Worm (Caenorhabditis elegans): Measurements from ENCODE around the gene rrf-3.

rrf-3 gene

ce11 chrII:8216433-8216832 lies 54.2 kb downstream of the rrf-3 start, which contains the start of gene M110.3 (continued):
- TF ChIP-seq sox-4 (tag; optimal IDR thresholded peaks at IDR 0.05): no peak
- TF ChIP-seq unc-130 (tag; optimal IDR thresholded peaks at IDR 0.05): no peak
- TF ChIP-seq aly-2 (tag; optimal IDR thresholded peaks at IDR 0.05): no peak
- peak in 2 of 6 experiments; percentile 2 to 17 for TF ChIP-seq elt-3 (tag; optimal IDR thresholded peaks at IDR 0.05)
- TF ChIP-seq lin-14 (GFP tag; optimal IDR thresholded peaks at IDR 0.05): peak; percentile 68
- no peak for TF ChIP-seq mef-2 (tag; optimal IDR thresholded peaks at IDR 0.05)
- TF ChIP-seq ama-1 (optimal IDR thresholded peaks at IDR 0.05): no peak
- TF ChIP-seq nhr-47 (tag; optimal IDR thresholded peaks at IDR 0.05): peak; percentile 50
- no peak for TF ChIP-seq nhr-76 (tag; optimal IDR thresholded peaks at IDR 0.05)
- peak; percentile 67 for TF ChIP-seq nhr-85 (tag)
- peak; percentile 47 for TF ChIP-seq zip-4 (GFP tag; optimal IDR thresholded peaks at IDR 0.05)
- TF ChIP-seq lin-13 (GFP tag; optimal IDR thresholded peaks at IDR 0.05): no peak
- peak; percentile 32 for TF ChIP-seq swsn-7 (tag; optimal IDR thresholded peaks at IDR 0.05)
- no peak for TF ChIP-seq lir-3 (tag; optimal IDR thresholded peaks at IDR 0.05; ENCODE audit: poor library complexity)
- TF ChIP-seq hpl-2 (GFP tag; optimal IDR thresholded peaks at IDR 0.05): no peak
- no peak for TF ChIP-seq unc-86 (tag; optimal IDR thresholded peaks at IDR 0.05)
- TF ChIP-seq lin-35 (GFP tag; optimal IDR thresholded peaks at IDR 0.05): peak; percentile 47 to 63
- TF ChIP-seq irx-1 (tag; optimal IDR thresholded peaks at IDR 0.05): no peak
- no peak for TF ChIP-seq ets-5 (GFP tag; IDR thresholded peaks at IDR 0.05)
- TF ChIP-seq pqm-1 (tag; optimal IDR thresholded peaks at IDR 0.05): no peak
- no peak for TF ChIP-seq aha-1 (tag; optimal IDR thresholded peaks at IDR 0.05)
- TF ChIP-seq ceh-8 (GFP tag; optimal IDR thresholded peaks at IDR 0.05): no peak
- TF ChIP-seq nhr-237 (tag; optimal IDR thresholded peaks at IDR 0.05): no peak
- TF ChIP-seq F16B12.6 (tag; optimal IDR thresholded peaks at IDR 0.05): no peak
- peak; percentile 38 for TF ChIP-seq xbp-1 (tag; optimal IDR thresholded peaks at IDR 0.05)
- TF ChIP-seq pax-3 (tag; optimal IDR thresholded peaks at IDR 0.05): no peak
- TF ChIP-seq unc-62 (GFP tag; optimal IDR thresholded peaks at IDR 0.05): no peak
- TF ChIP-seq hlh-4 (tag; optimal IDR thresholded peaks at IDR 0.05): no peak
- no peak for TF ChIP-seq nhr-12 (tag; optimal IDR thresholded peaks at IDR 0.05)
- TF ChIP-seq nhr-11 (tag; optimal IDR thresholded peaks at IDR 0.05): no peak
- TF ChIP-seq snpc-4 (tag; optimal IDR thresholded peaks at IDR 0.05): no peak
- no peak for TF ChIP-seq nhr-84 (tag; optimal IDR thresholded peaks at IDR 0.05)
- TF ChIP-seq dsc-1 (tag; optimal IDR thresholded peaks at IDR 0.05): peak; percentile 29
- TF ChIP-seq ces-1 (GFP tag; optimal IDR thresholded peaks at IDR 0.05): no peak
- no peak for TF ChIP-seq ztf-11 (tag; optimal IDR thresholded peaks at IDR 0.05)
- TF ChIP-seq ceh-82 (tag; optimal IDR thresholded peaks at IDR 0.05): peak in 2 of 3 experiments; percentile 4 to 42
- TF ChIP-seq pag-3 (tag; optimal IDR thresholded peaks at IDR 0.05; ENCODE audit: borderline replicate concordance, insufficient read depth): peak; percentile 71

ce11 chrII:8216922-8217321 lies 54.7 kb downstream of the rrf-3 start, which contains the start of gene ifg-1:
Gene ifg-1 (plus strand): TSS chrII:8217222.
- no peak for TF ChIP-seq aly-2 (tag; optimal IDR thresholded peaks at IDR 0.05)
- TF ChIP-seq aha-1 (tag; optimal IDR thresholded peaks at IDR 0.05): no peak
- TF ChIP-seq elt-2 (tag; optimal IDR thresholded peaks at IDR 0.05): no peak
- no peak for TF ChIP-seq xbp-1 (tag; optimal IDR thresholded peaks at IDR 0.05)
